Fruit fly (Drosophila melanogaster): Measurements from ENCODE around the gene CG17712.

- TF ChIP-seq fd59A (GFP tag; optimal IDR thresholded peaks at IDR 0.05) (peak; percentile 98), CG4318 (GFP tag; optimal IDR thresholded peaks at IDR 0.05) (peak; percentile 95), CG6163 (GFP tag; IDR thresholded peaks at IDR 0.05) (peak; percentile 98), Gug (GFP tag; IDR thresholded peaks at IDR 0.05) (peak; percentile 96), CG6276 (GFP tag; optimal IDR thresholded peaks at IDR 0.05) (peak; percentile 95), Eip75B (GFP tag; optimal IDR thresholded peaks at IDR 0.05) (peak; percentile 98), salr (GFP tag; optimal IDR thresholded peaks at IDR 0.05) (peak; percentile 93 to 95), CG15336 (GFP tag; IDR thresholded peaks at IDR 0.05) (peak; percentile 98), CG6854 (GFP tag; optimal IDR thresholded peaks at IDR 0.05) (peak; percentile 98), fkh (GFP tag; optimal IDR thresholded peaks at IDR 0.05) (peak; percentile 94)
Measured at dm6 chr2L:1727826-1728619, 23.9 kb downstream of the CG17712 start.

Data from whole organism, prepupa.